Worm (Caenorhabditis elegans) whole organism, early embryonic: Measurements from ENCODE around the gene K07H8.12.

Source experiments
- ama-1 ChIP-seq: fragments of 150-350 bp; optimal IDR thresholded peaks from 2 replicates; lab custom pipeline; 2014
- hmbx-1 ChIP-seq: sonication (generic microtip); optimal IDR thresholded peaks from 2 replicates; lab custom pipeline; 2016; ENCODE audit warnings: mild to moderate bottlenecking, missing genetic modification characterization, missing compliant biosample characterization
- hmg-4 ChIP-seq: fragments of 200-800 bp; sonication (Bioruptor generic); optimal IDR thresholded peaks from 2 replicates; lab custom pipeline; 2018; ENCODE audit warnings: mild to moderate bottlenecking, missing genetic modification characterization, missing compliant biosample characterization

DNA sequence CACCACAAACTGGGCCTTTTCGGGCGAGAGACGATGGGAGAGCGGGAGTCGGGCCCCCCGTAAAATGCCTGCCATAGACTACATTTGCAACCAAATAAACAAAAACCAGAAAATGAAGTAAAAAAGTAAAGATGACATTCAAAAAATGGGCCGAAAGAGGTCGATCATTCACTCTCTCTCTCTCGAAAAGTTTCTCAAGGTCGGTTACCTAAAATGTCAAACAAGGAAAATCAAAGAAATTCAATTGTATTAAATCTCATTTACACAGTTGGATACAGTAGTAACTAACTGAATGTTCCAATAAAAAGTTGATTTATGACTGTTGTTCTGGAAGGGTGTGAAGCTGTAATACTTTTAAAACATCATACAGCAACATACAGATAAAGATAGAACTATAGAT lies 42.3 kb upstream of the K07H8.12 start:
- no peak for TF ChIP-seq ama-1 (lab: Kevin White, UChicago)
- no peak for TF ChIP-seq hmbx-1 (tag; lab: Kevin White, UChicago)
- TF ChIP-seq hmg-4 = no peak
